Worm (Caenorhabditis elegans): ENCODE data around the gene R09D1.13.
"Not testable (repeated sequence)": the region's sequence is repeated elsewhere in the genome, so short reads cannot be mapped to it uniquely, and the experiment has no call there.

- TF ChIP-seq elt-3 (tag; optimal IDR thresholded peaks at IDR 0.05); pqm-1 (tag; optimal IDR thresholded peaks at IDR 0.05); aly-2 (tag; optimal IDR thresholded peaks at IDR 0.05); sup-37 (GFP tag; optimal IDR thresholded peaks at IDR 0.05); mep-1 (tag; optimal IDR thresholded peaks at IDR 0.05); ceh-88 (GFP tag; IDR thresholded peaks at IDR 0.05); ceh-82 (tag; optimal IDR thresholded peaks at IDR 0.05); ztf-4 (tag; optimal IDR thresholded peaks at IDR 0.05); nhr-28 (tag; optimal IDR thresholded peaks at IDR 0.05); blmp-1 (tag; optimal IDR thresholded peaks at IDR 0.05); nhr-77 (tag; optimal IDR thresholded peaks at IDR 0.05); C34B4.2 (tag; optimal IDR thresholded peaks at IDR 0.05): not testable (repeated sequence)
These were observed 6.9 kb upstream of the R09D1.13 start, which contains the start of gene R09D1.12 for ce11 chrII:9452172-9452571.

Data from whole organism, L1 larva.